Worm (Caenorhabditis elegans) whole organism, L3 larva: Measurements from ENCODE around the gene pks-1.
A peak's percentile ranks its signal among the peaks of the same experiment; 100 is the strongest.

ENCODE experiments used
- ceh-16 ChIP-seq: sonication (generic microtip); optimal IDR thresholded peaks from 2 replicates; lab custom pipeline; 2017; ENCODE audit warnings: missing biosample characterization, missing genetic modification characterization
- ceh-82 ChIP-seq: fragments of 150-350 bp; optimal IDR thresholded peaks from 2 replicates; lab custom pipeline; 2014; ENCODE audit warnings: missing biosample characterization, missing genetic modification characterization
- daf-12 ChIP-seq: fragments of 150-350 bp; optimal IDR thresholded peaks from 2 replicates; lab custom pipeline; 2014; ENCODE audit warnings: missing biosample characterization, missing genetic modification reagents, missing genetic modification characterization
- elt-1 ChIP-seq: fragments of 150-350 bp; optimal IDR thresholded peaks from 2 replicates; lab custom pipeline; 2014; ENCODE audit warnings: missing biosample characterization, missing genetic modification characterization
- elt-2 ChIP-seq: sonication (generic microtip); optimal IDR thresholded peaks from 2 replicates; lab custom pipeline; 2016; ENCODE audit warnings: missing genetic modification reagents, mild to moderate bottlenecking, missing genetic modification characterization, missing compliant biosample characterization
- fkh-10 ChIP-seq: sonication (generic microtip); optimal IDR thresholded peaks from 2 replicates; lab custom pipeline; 2017; ENCODE audit warnings: missing biosample characterization, missing genetic modification reagents, missing genetic modification characterization
- lin-39 ChIP-seq: fragments of 150-350 bp; optimal IDR thresholded peaks from 2 replicates; lab custom pipeline; 2018; ENCODE audit warnings: missing biosample characterization, missing genetic modification reagents, missing genetic modification characterization
- mml-1 ChIP-seq: fragments of 150-350 bp; sonication (generic microtip); optimal IDR thresholded peaks from 3 replicates; lab custom pipeline; 2014; ENCODE audit warnings: missing biosample characterization, missing genetic modification characterization
- nhr-77 ChIP-seq: fragments of 150-350 bp; optimal IDR thresholded peaks from 2 replicates; lab custom pipeline; 2014; ENCODE audit warnings: missing biosample characterization, missing genetic modification characterization
- pqm-1 ChIP-seq: fragments of 150-350 bp; optimal IDR thresholded peaks from 2 replicates; lab custom pipeline; 2017; ENCODE audit warnings: missing biosample characterization, missing genetic modification characterization, inconsistent platforms
- skn-1 ChIP-seq: fragments of 150-350 bp; optimal IDR thresholded peaks from 2 replicates; lab custom pipeline; 2014; ENCODE audit warnings: missing biosample characterization, missing genetic modification characterization
- snpc-4 ChIP-seq: fragments of 150-350 bp; optimal IDR thresholded peaks from 2 replicates; lab custom pipeline; 2014; ENCODE audit warnings: missing biosample characterization, missing genetic modification characterization
- unc-62 ChIP-seq: fragments of 150-350 bp; sonication (generic microtip); optimal IDR thresholded peaks from 4 replicates; lab custom pipeline; 2014; ENCODE audit warnings: missing biosample characterization, missing genetic modification reagents, missing genetic modification characterization

ce11 chrX:5368220-5368619 is 45.4 kb upstream of the pks-1 start, which contains the start of gene jkk-1:
- TF ChIP-seq snpc-4 (tag; lab: Kevin White, UChicago) (peak; percentile 26), nhr-77 (tag; lab: Kevin White, UChicago) (no peak), daf-12 (tag; lab: Kevin White, UChicago) (no peak), elt-1 (tag; lab: Kevin White, UChicago) (no peak), pqm-1 (no peak), skn-1 (no peak), ceh-16 (tag; lab: Kevin White, UChicago) (no peak), fkh-10 (GFP tag; lab: Kevin White, UChicago) (no peak), lin-39 (tag; lab: Kevin White, UChicago) (peak; percentile 78), unc-62 (GFP tag; lab: Kevin White, UChicago) (no peak), mml-1 (tag; lab: Kevin White, UChicago) (no peak), elt-2 (tag; lab: Kevin White, UChicago) (no peak), ceh-82 (no peak)
